Fruit fly (Drosophila melanogaster): ENCODE data around the gene NHP2.

The NHP2 gene

DNA sequence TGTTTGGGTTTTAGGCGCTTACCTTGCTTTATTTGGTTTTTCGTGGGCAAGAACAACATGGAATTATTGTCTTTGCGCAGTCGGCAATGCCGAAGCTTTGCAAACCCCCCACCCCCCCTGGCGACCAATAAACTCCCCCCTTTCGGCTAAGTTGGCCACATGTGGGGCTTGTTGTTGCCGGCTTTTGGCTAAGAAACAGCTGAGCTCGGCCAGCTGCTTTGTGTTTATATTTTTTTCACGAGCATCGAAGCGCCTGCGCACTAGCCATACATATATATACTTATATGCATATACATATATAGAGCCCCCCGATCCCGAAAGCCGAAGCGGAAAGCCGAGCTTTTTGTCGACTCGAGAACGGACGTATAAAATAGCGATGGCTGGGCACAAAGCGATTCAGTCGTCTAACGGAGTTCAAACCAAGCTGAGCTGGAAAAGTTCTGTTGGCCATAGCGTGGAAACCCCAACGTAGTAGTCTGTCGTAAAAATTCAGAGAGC is 2.8 kb upstream of the NHP2 start, which contains the start of gene CG17839:
CG17839 (plus strand) TSS at position 413 of the 498 bp plus-strand sequence.
- TF ChIP-seq Hey (tag; optimal IDR thresholded peaks at IDR 0.05) (no peak), Xrp1 (GFP tag; IDR thresholded peaks at IDR 0.05) (no peak), bbx (GFP tag; IDR thresholded peaks at IDR 0.05; ENCODE audit: partially characterized antibody) (no peak), ro (GFP tag; IDR thresholded peaks at IDR 0.05) (no peak), tup (GFP tag; optimal IDR thresholded peaks at IDR 0.05) (no peak), CG12744 (GFP tag; optimal IDR thresholded peaks at IDR 0.05) (no peak), ttk (GFP tag; IDR thresholded peaks at IDR 0.05) (no peak), dmrt99B (tag; optimal IDR thresholded peaks at IDR 0.05) (no peak), NK7.1 (GFP tag; optimal IDR thresholded peaks at IDR 0.05) (no peak), ems (GFP tag; optimal IDR thresholded peaks at IDR 0.05) (no peak), ab (GFP tag; optimal IDR thresholded peaks at IDR 0.05) (no peak), CG9876 (GFP tag; optimal IDR thresholded peaks at IDR 0.05) (no peak), CG6654 (GFP tag; optimal IDR thresholded peaks at IDR 0.05) (no peak), CHES-1-like (GFP tag; optimal IDR thresholded peaks at IDR 0.05) (no peak), PHDP (tag; optimal IDR thresholded peaks at IDR 0.05) (peak; percentile 9), Sox102F (GFP tag; optimal IDR thresholded peaks at IDR 0.05) (no peak), B-H2 (GFP tag; optimal IDR thresholded peaks at IDR 0.05) (peak; percentile 48), CG15269 (tag; optimal IDR thresholded peaks at IDR 0.05) (peak; percentile 31), Oaz (GFP tag; IDR thresholded peaks at IDR 0.05) (0 out of 2 replicates have a peak, but pooled peaks have one; percentile 10), ewg (GFP tag; optimal IDR thresholded peaks at IDR 0.05) (peak; percentile 86), grau (tag; optimal IDR thresholded peaks at IDR 0.05) (peak; percentile 4), rib (GFP tag; IDR thresholded peaks at IDR 0.05) (peak; percentile 74; the same call in 1 of the 2 replicates), tx (GFP tag; optimal IDR thresholded peaks at IDR 0.05) (no peak), disco-r (GFP tag; optimal IDR thresholded peaks at IDR 0.05) (no peak), Dp (GFP tag; optimal IDR thresholded peaks at IDR 0.05) (no peak), CG18764 (GFP tag; optimal IDR thresholded peaks at IDR 0.05) (no peak), danr (GFP tag; IDR thresholded peaks at IDR 0.05) (no peak), CG17568 (GFP tag; optimal IDR thresholded peaks at IDR 0.05) (no peak), Usf (GFP tag; optimal IDR thresholded peaks at IDR 0.05) (no peak), knrl (GFP tag; IDR thresholded peaks at IDR 0.05; ENCODE audit: partially characterized antibody) (0 out of 3 replicates have a peak, but pooled peaks have one; percentile 13), otp (GFP tag; IDR thresholded peaks at IDR 0.05) (no peak), NfI (GFP tag; optimal IDR thresholded peaks at IDR 0.05) (no peak), Nf-YC (tag; optimal IDR thresholded peaks at IDR 0.05) (peak; percentile 37), kni (GFP tag; optimal IDR thresholded peaks at IDR 0.05) (no peak), MBD-R2 (GFP tag; IDR thresholded peaks at IDR 0.05) (no peak), CG13424 (tag; optimal IDR thresholded peaks at IDR 0.05) (no peak), CG32767 (GFP tag; IDR thresholded peaks at IDR 0.05) (no peak), CG13624 (GFP tag; optimal IDR thresholded peaks at IDR 0.05) (no peak), CG6813 (GFP tag; optimal IDR thresholded peaks at IDR 0.05) (peak; percentile 41), CG34224 (GFP tag; IDR thresholded peaks at IDR 0.05; ENCODE audit: partially characterized antibody) (peak; percentile 55), H2.0 (GFP tag; IDR thresholded peaks at IDR 0.05) (no peak), stc (GFP tag; IDR thresholded peaks at IDR 0.05) (no peak), Blimp-1 (GFP tag; optimal IDR thresholded peaks at IDR 0.05) (no peak), CG9797 (GFP tag; optimal IDR thresholded peaks at IDR 0.05) (no peak), dan (GFP tag; IDR thresholded peaks at IDR 0.05) (no peak), Elba2 (GFP tag; optimal IDR thresholded peaks at IDR 0.05) (no peak), CG1602 (GFP tag; optimal IDR thresholded peaks at IDR 0.05) (no peak), trem (tag; optimal IDR thresholded peaks at IDR 0.05) (no peak), vvl (GFP tag; IDR thresholded peaks at IDR 0.05) (no peak), CG18619 (GFP tag; optimal IDR thresholded peaks at IDR 0.05) (no peak), CG13287 (GFP tag; IDR thresholded peaks at IDR 0.05; ENCODE audit: partially characterized antibody) (peak; percentile 61)

Measured in whole organism, embryonic.